Worm (Caenorhabditis elegans) whole organism, midembryonic: ENCODE data around the gene lips-10.

Experiments
- flt-1 ChIP-seq: fragments of 200-800 bp; sonication (Bioruptor generic); IDR thresholded peaks from 2 replicates; pipeline ENCODE4 v1.3.6; 2022; ENCODE audit warnings: missing genetic modification characterization, missing compliant biosample characterization
- med-1 ChIP-seq: sonication (generic microtip); optimal IDR thresholded peaks from 2 replicates; lab custom pipeline; 2017; ENCODE audit warnings: missing genetic modification characterization, mild to moderate bottlenecking, missing compliant biosample characterization, antibody characterized with exemption, missing genetic modification reagents; ENCODE audit not compliant: insufficient read depth
- tab-1 ChIP-seq: fragments of 200-800 bp; sonication (Bioruptor generic); IDR thresholded peaks from 2 replicates; pipeline ENCODE4 v1.3.6; 2022; ENCODE audit warnings: missing genetic modification characterization, missing compliant biosample characterization
- ztf-29 ChIP-seq: fragments of 200-800 bp; sonication (Bioruptor generic); IDR thresholded peaks from 2 replicates; pipeline ENCODE4 v1.3.6; 2022; ENCODE audit warnings: missing genetic modification reagents, missing genetic modification characterization, missing compliant biosample characterization

DNA sequence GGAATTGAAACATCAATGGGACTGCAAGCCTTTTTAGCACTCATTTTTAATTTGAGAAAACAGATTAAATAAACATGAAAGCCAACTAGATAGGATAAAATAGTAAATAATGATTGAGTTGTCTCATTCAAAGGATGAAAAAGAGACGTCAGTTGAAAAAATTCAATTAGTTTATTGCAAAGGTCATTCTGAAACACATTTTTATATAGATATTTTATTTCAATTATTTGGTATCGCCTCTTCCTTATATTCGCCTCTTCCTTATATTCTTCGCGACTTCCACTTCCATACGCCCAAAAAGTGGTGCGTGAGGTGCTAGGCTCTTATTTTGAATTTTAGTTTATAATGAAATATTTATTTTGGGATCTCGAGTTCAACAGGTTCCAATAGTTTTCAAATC, 4.0 kb upstream of the lips-10 start, which contains the start of gene acp-4:
- no peak for TF ChIP-seq flt-1 (GFP tag; lab: Robert Waterston, UW)
- no peak for TF ChIP-seq med-1
- TF ChIP-seq ztf-29 (GFP tag; lab: Robert Waterston, UW) = no peak
- TF ChIP-seq tab-1 (GFP tag; lab: Robert Waterston, UW) = no peak
